Fruit fly (Drosophila melanogaster): ENCODE data around the gene Tpc1.

Gene Tpc1

DNA sequence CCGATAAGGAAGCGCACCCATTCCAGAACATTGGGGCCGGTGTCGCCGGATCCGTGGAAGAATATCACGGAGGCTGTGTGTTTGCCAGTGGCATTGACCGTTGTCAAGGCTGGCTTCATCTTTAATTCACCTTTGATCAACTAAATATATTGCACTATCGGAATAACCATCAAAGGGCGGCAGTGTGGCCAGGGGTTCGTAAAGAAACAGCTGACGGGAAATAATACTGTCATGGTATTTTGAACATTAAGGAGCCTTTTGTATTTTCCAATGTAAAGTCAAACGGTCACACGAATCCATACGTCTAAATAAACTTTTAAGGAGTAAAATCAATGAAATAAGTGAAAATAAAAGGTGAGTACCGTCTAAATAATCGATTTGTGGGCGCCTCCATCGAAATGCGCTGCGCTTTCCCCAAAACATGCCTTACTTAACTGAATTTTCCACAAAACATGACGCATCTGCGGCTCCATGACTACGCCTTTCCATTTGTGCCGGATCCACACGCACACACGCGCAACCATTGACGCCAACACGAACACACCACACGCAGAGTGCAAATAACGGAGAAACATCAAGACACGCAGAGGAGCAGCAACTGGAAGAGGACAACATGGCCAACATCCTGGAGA, 27.6 kb downstream of the Tpc1 start, which contains the start of the genes CG6567 and CG4511:
TSS of gene CG6567 (minus strand) at position 209 of the 632 bp plus-strand sequence.
TSS of gene CG4511 (plus strand) at position 259 of the 632 bp plus-strand sequence.
- peak; percentile 83 for TF ChIP-seq pad (GFP tag; optimal IDR thresholded peaks at IDR 0.05)
- TF ChIP-seq Clk (GFP tag; optimal IDR thresholded peaks at IDR 0.05): no peak
- no peak for TF ChIP-seq ovo (GFP tag; optimal IDR thresholded peaks at IDR 0.05)
- no peak for TF ChIP-seq Hr96 (GFP tag; optimal IDR thresholded peaks at IDR 0.05)
- TF ChIP-seq CG1620 (GFP tag; optimal IDR thresholded peaks at IDR 0.05): no peak
- peak in 1 of 2 experiments; percentile 43 for TF ChIP-seq cnc (optimal IDR thresholded peaks at IDR 0.05)
- TF ChIP-seq CG14711 (tag; optimal IDR thresholded peaks at IDR 0.05): no peak
- no peak for TF ChIP-seq toe (GFP tag; optimal IDR thresholded peaks at IDR 0.05)
- TF ChIP-seq Crg-1 (GFP tag; optimal IDR thresholded peaks at IDR 0.05): no peak
- TF ChIP-seq CG5204 (GFP tag; optimal IDR thresholded peaks at IDR 0.05): no peak
- TF ChIP-seq cic (GFP tag; optimal IDR thresholded peaks at IDR 0.05): peak; percentile 17
- TF ChIP-seq CG7045 (GFP tag; optimal IDR thresholded peaks at IDR 0.05): no peak
- no peak for TF ChIP-seq kay (GFP tag; ENCODE audit: borderline replicate concordance)
- peak; percentile 5 for TF ChIP-seq CG7101 (tag; optimal IDR thresholded peaks at IDR 0.05)
- peak; percentile 29 for TF ChIP-seq Mnt (GFP tag; optimal IDR thresholded peaks at IDR 0.05)
- TF ChIP-seq CG11617 (GFP tag; optimal IDR thresholded peaks at IDR 0.05): peak; percentile 51
- no peak for TF ChIP-seq CG33017 (tag; optimal IDR thresholded peaks at IDR 0.05)
- peak; percentile 7 for TF ChIP-seq bab1 (GFP tag; optimal IDR thresholded peaks at IDR 0.05)
- TF ChIP-seq CG12768 (GFP tag; optimal IDR thresholded peaks at IDR 0.05): peak; percentile 74
- TF ChIP-seq tj (GFP tag; optimal IDR thresholded peaks at IDR 0.05): peak; percentile 28

DNA sequence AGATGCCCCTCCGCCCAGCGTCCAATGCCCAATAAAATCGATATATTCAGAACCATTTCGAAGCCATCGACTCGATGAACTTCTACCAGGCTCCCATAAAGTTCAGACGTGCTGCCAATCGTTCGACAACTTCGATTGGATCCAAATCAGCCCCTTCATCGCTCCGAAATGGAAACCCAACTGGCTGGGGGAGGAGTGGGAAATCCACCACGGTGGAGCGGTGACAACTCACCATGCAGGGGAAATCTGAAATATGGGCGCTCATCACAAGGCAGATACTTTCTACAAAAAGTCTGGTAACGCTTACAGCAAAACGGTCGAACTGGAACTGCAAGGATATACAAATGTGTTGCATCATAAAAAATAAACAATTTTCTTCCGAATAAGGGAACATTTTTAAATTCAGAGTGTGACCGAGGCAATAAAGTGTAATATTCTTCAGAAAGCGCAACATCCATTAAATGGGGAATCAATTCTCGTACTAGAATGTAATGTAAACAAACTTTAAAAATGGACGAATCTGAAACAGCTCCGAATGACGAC, 29.7 kb downstream of the Tpc1 start, which contains the start of gene CG4565:
TSS of gene CG4565 (plus strand) at position 493 of the 543 bp plus-strand sequence.
- TF ChIP-seq ovo (GFP tag; optimal IDR thresholded peaks at IDR 0.05): no peak
- TF ChIP-seq CG11617 (GFP tag; optimal IDR thresholded peaks at IDR 0.05): no peak
- peak; percentile 100 for TF ChIP-seq pad (GFP tag; optimal IDR thresholded peaks at IDR 0.05)
- TF ChIP-seq bab1 (GFP tag; optimal IDR thresholded peaks at IDR 0.05): no peak

DNA sequence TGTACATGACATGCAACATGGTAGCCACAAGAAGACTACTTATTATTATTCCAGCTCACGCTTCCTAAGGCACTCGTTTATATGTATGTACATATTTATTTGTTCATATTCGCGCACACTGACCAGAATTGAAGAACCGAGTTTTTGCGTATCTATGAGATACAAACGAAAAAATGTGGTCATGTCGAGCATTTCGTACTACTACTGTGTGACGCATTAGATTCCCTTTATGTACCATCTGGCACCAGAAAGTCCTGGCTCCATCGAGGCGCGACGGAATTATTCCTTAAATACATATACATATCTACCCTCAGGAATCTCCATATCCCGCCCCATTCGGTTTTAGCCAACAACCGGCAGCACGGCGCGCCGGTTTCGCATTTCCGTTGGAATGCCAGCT, 31.4 kb downstream of the Tpc1 start:
- TF ChIP-seq tj (GFP tag; optimal IDR thresholded peaks at IDR 0.05) (no peak), toe (GFP tag; optimal IDR thresholded peaks at IDR 0.05) (no peak), bab1 (GFP tag; optimal IDR thresholded peaks at IDR 0.05) (no peak), Mnt (GFP tag; optimal IDR thresholded peaks at IDR 0.05) (no peak), CG12768 (GFP tag; optimal IDR thresholded peaks at IDR 0.05) (no peak), Hr96 (GFP tag; optimal IDR thresholded peaks at IDR 0.05) (no peak), Crg-1 (GFP tag; optimal IDR thresholded peaks at IDR 0.05) (no peak), CG7101 (tag; optimal IDR thresholded peaks at IDR 0.05) (no peak), CG5204 (GFP tag; optimal IDR thresholded peaks at IDR 0.05) (no peak), CG11617 (GFP tag; optimal IDR thresholded peaks at IDR 0.05) (no peak), Clk (GFP tag; optimal IDR thresholded peaks at IDR 0.05) (no peak), CG14711 (tag; optimal IDR thresholded peaks at IDR 0.05) (no peak), CG7045 (GFP tag; optimal IDR thresholded peaks at IDR 0.05) (no peak), pad (GFP tag; optimal IDR thresholded peaks at IDR 0.05) (no peak), cnc (optimal IDR thresholded peaks at IDR 0.05) (no peak), CG1620 (GFP tag; optimal IDR thresholded peaks at IDR 0.05) (no peak), CG33017 (tag; optimal IDR thresholded peaks at IDR 0.05) (no peak), ovo (GFP tag; optimal IDR thresholded peaks at IDR 0.05) (no peak), kay (GFP tag; ENCODE audit: borderline replicate concordance) (no peak)

DNA sequence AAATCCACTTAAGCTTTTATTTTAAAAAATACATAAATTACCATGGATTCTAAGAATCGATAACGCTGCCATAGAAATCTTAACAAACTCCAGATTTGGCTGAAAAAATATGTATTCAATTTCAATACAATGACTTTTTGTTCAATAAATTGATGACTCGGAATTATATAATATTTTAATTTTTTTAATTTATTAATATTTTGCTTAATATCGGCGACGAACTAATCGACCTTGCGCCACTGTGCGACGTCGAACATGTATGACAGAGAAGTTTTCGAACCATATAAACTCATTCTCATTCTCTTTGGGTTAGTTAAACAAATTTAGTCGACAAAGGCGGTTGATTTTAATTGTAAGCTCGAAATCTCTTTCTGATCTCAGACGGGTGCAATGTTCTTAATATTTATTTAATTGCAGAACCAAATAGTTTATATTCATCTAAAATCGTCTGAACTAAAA, 32.4 kb downstream of the Tpc1 start, which contains the start of gene CG42394:
TSS of gene CG42394 (plus strand) at position 311 of the 459 bp plus-strand sequence.
- TF ChIP-seq bab1 (GFP tag; optimal IDR thresholded peaks at IDR 0.05) (peak; percentile 82), CG1620 (GFP tag; optimal IDR thresholded peaks at IDR 0.05) (no peak), kay (GFP tag; ENCODE audit: borderline replicate concordance) (peak; percentile 79), CG7101 (tag; optimal IDR thresholded peaks at IDR 0.05) (peak; percentile 80), CG12768 (GFP tag; optimal IDR thresholded peaks at IDR 0.05) (peak; percentile 78), toe (GFP tag; optimal IDR thresholded peaks at IDR 0.05) (peak; percentile 50), Clk (GFP tag; optimal IDR thresholded peaks at IDR 0.05) (peak; percentile 11), pad (GFP tag; optimal IDR thresholded peaks at IDR 0.05) (peak; percentile 37), tj (GFP tag; optimal IDR thresholded peaks at IDR 0.05) (peak; percentile 47), CG33017 (tag; optimal IDR thresholded peaks at IDR 0.05) (peak; percentile 77), CG14711 (tag; optimal IDR thresholded peaks at IDR 0.05) (peak; percentile 81), CG11617 (GFP tag; optimal IDR thresholded peaks at IDR 0.05) (peak; percentile 63), cnc (optimal IDR thresholded peaks at IDR 0.05) (no peak), Hr96 (GFP tag; optimal IDR thresholded peaks at IDR 0.05) (peak; percentile 40), Mnt (GFP tag; optimal IDR thresholded peaks at IDR 0.05) (no peak), CG7045 (GFP tag; optimal IDR thresholded peaks at IDR 0.05) (peak; percentile 87), CG5204 (GFP tag; optimal IDR thresholded peaks at IDR 0.05) (peak; percentile 66), cic (GFP tag; optimal IDR thresholded peaks at IDR 0.05) (no peak), Crg-1 (GFP tag; optimal IDR thresholded peaks at IDR 0.05) (no peak), ovo (GFP tag; optimal IDR thresholded peaks at IDR 0.05) (no peak)

DNA sequence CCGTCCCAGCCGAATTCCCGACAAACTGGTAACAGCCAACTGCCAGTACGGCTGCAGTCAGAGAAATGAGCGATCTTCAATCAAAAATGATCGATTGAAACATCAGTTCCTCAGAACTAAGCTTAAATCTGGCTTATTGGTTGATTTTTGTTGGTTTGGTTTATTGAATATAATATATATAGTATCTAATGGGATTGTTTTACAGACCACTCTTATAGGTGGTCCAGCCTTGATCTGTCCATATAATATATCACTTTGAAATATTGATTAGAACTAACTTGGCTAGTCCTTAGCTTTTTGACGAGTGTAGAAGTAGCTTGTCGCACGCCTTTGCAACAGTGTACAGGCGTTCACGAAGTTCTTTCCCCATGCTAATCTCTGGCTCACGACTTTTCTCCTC, 39.6 kb downstream of the Tpc1 start:
- TF ChIP-seq cic (GFP tag; optimal IDR thresholded peaks at IDR 0.05) (no peak), Crg-1 (GFP tag; optimal IDR thresholded peaks at IDR 0.05) (no peak), CG14711 (tag; optimal IDR thresholded peaks at IDR 0.05) (no peak), CG7101 (tag; optimal IDR thresholded peaks at IDR 0.05) (no peak), pad (GFP tag; optimal IDR thresholded peaks at IDR 0.05) (no peak), CG11617 (GFP tag; optimal IDR thresholded peaks at IDR 0.05) (no peak), Hr96 (GFP tag; optimal IDR thresholded peaks at IDR 0.05) (no peak), CG7045 (GFP tag; optimal IDR thresholded peaks at IDR 0.05) (no peak), bab1 (GFP tag; optimal IDR thresholded peaks at IDR 0.05) (no peak)

Data from whole organism, adult.